In genomic region chrIII:5305725-5306124, ce11 we compare ENCODE assay signal across 5 worm cellular contexts.
TF ChIP-seq lines count a peak whose summit lies in the region.

No protein-coding gene starts in this region.

TF ChIP-seq in whole organism, L1 larva, 84 proteins besides CTCF, POLR2A, EP300 and RAD21 (continues in another document):
- TF ChIP-seq ztf-11 (tag; optimal IDR thresholded peaks at IDR 0.05; lab: Kevin White, UChicago), result peak in 1 of 2 experiments; percentile 3
- 0 out of 2 replicates have a peak, but pooled peaks have one; percentile 44 for TF ChIP-seq mab-9 (GFP tag; IDR thresholded peaks at IDR 0.05; lab: Robert Waterston, UW)
- TF ChIP-seq F16B12.6 (tag; optimal IDR thresholded peaks at IDR 0.05; lab: Kevin White, UChicago), result peak; percentile 22
- TF ChIP-seq ceh-90 (tag; optimal IDR thresholded peaks at IDR 0.05; lab: Kevin White, UChicago), result no peak
- TF ChIP-seq efl-1 (optimal IDR thresholded peaks at IDR 0.05; lab: Kevin White, UChicago), result peak; percentile 31 to 67
- peak; percentile 61 to 96 for TF ChIP-seq efl-1 (GFP tag; optimal IDR thresholded peaks at IDR 0.05 in 1 of 2; lab: Kevin White, UChicago)
- no peak for TF ChIP-seq fkh-4 (tag; optimal IDR thresholded peaks at IDR 0.05; lab: Kevin White, UChicago; ENCODE audit: borderline replicate concordance)
- peak; percentile 56 for TF ChIP-seq unc-130 (tag; optimal IDR thresholded peaks at IDR 0.05; lab: Kevin White, UChicago)
- peak in 2 of 3 experiments; percentile 59 to 69 for TF ChIP-seq dpl-1 (GFP tag; optimal IDR thresholded peaks at IDR 0.05; lab: Kevin White, UChicago)
- TF ChIP-seq zag-1 (tag; optimal IDR thresholded peaks at IDR 0.05; lab: Kevin White, UChicago), result no peak
- TF ChIP-seq mep-1 (tag; optimal IDR thresholded peaks at IDR 0.05; lab: Kevin White, UChicago), result peak; percentile 58
- peak; percentile 66 for TF ChIP-seq swsn-7 (tag; optimal IDR thresholded peaks at IDR 0.05; lab: Kevin White, UChicago)
- peak; percentile 75 for TF ChIP-seq snu-23 (GFP tag; optimal IDR thresholded peaks at IDR 0.05; lab: Kevin White, UChicago)
- TF ChIP-seq snpc-4 (tag; optimal IDR thresholded peaks at IDR 0.05; lab: Kevin White, UChicago), result no peak
- peak; percentile 35 to 69 for TF ChIP-seq lsy-2 (tag; optimal IDR thresholded peaks at IDR 0.05; lab: Kevin White, UChicago)
- TF ChIP-seq zip-4 (GFP tag; optimal IDR thresholded peaks at IDR 0.05; lab: Kevin White, UChicago), result peak; percentile 21
- TF ChIP-seq nhr-20 (tag; optimal IDR thresholded peaks at IDR 0.05; lab: Kevin White, UChicago), result no peak

TF ChIP-seq in whole organism, L3 larva, 47 proteins besides CTCF, POLR2A, EP300 and RAD21:
- TF ChIP-seq egl-27 (tag; optimal IDR thresholded peaks at IDR 0.05; lab: Kevin White, UChicago), result peak; percentile 21
- peak; percentile 40 for TF ChIP-seq nfya-1 (tag; optimal IDR thresholded peaks at IDR 0.05; lab: Kevin White, UChicago; ENCODE audit: insufficient read depth)
- no peak for TF ChIP-seq nhr-77 (tag; optimal IDR thresholded peaks at IDR 0.05; lab: Kevin White, UChicago)
- peak; percentile 27 for TF ChIP-seq elt-2 (tag; optimal IDR thresholded peaks at IDR 0.05; lab: Kevin White, UChicago)
- peak; percentile 81 for TF ChIP-seq nhr-43 (tag; optimal IDR thresholded peaks at IDR 0.05; lab: Kevin White, UChicago; ENCODE audit: poor library complexity, severe bottlenecking)
- peak; percentile 11 for TF ChIP-seq ceh-82 (tag; optimal IDR thresholded peaks at IDR 0.05; lab: Kevin White, UChicago)
- TF ChIP-seq nhr-23 (tag; optimal IDR thresholded peaks at IDR 0.05; lab: Kevin White, UChicago), result peak; percentile 23
- peak; percentile 15 for TF ChIP-seq ztf-4 (tag; optimal IDR thresholded peaks at IDR 0.05; lab: Kevin White, UChicago)
- peak; percentile 23 for TF ChIP-seq skn-1 (tag; optimal IDR thresholded peaks at IDR 0.05; lab: Kevin White, UChicago)
- TF ChIP-seq tbx-2 (tag; optimal IDR thresholded peaks at IDR 0.05; lab: Kevin White, UChicago), result peak; percentile 60
- no peak for TF ChIP-seq unc-62 (GFP tag; optimal IDR thresholded peaks at IDR 0.05; lab: Kevin White, UChicago)
- TF ChIP-seq nhr-12 (tag; optimal IDR thresholded peaks at IDR 0.05; lab: Kevin White, UChicago), result no peak
- peak; percentile 20 for TF ChIP-seq R02D3.7 (tag; optimal IDR thresholded peaks at IDR 0.05; lab: Kevin White, UChicago)
- peak; percentile 63 for TF ChIP-seq lsy-12 (tag; optimal IDR thresholded peaks at IDR 0.05; lab: Kevin White, UChicago)
- peak; percentile 87 for TF ChIP-seq hmg-11 (tag; optimal IDR thresholded peaks at IDR 0.05; lab: Kevin White, UChicago)
- TF ChIP-seq pha-4 (tag; optimal IDR thresholded peaks at IDR 0.05; lab: Kevin White, UChicago), result peak; percentile 88
- no peak for TF ChIP-seq fkh-10 (GFP tag; optimal IDR thresholded peaks at IDR 0.05; lab: Kevin White, UChicago)
- peak; percentile 32 for TF ChIP-seq nhr-25 (tag; optimal IDR thresholded peaks at IDR 0.05; lab: Kevin White, UChicago)
- TF ChIP-seq lin-15B (tag; optimal IDR thresholded peaks at IDR 0.05; lab: Kevin White, UChicago), result peak; percentile 31

TF ChIP-seq in whole organism, early embryonic, 17 proteins besides CTCF, POLR2A, EP300 and RAD21:
- no peak for TF ChIP-seq hmbx-1 (tag; optimal IDR thresholded peaks at IDR 0.05; lab: Kevin White, UChicago)
- TF ChIP-seq ets-7 (tag; optimal IDR thresholded peaks at IDR 0.05; lab: Kevin White, UChicago), result no peak
- TF ChIP-seq tbx-37 (GFP tag; conservative IDR thresholded peaks at IDR 0.05; lab: Robert Waterston, UW), result peak; percentile 72
- 0 out of 2 replicates have a peak, but pooled peaks have one; percentile 54 for TF ChIP-seq sea-1 (GFP tag; conservative IDR thresholded peaks at IDR 0.05; lab: Robert Waterston, UW)
- TF ChIP-seq scrt-1 (GFP tag; IDR thresholded peaks at IDR 0.05; lab: Robert Waterston, UW), result peak; percentile 68; the same call in 1 of the 2 replicates
- peak; percentile 8 for TF ChIP-seq F13C5.2 (tag; optimal IDR thresholded peaks at IDR 0.05; lab: Kevin White, UChicago)
- TF ChIP-seq B0310.2 (tag; optimal IDR thresholded peaks at IDR 0.05; lab: Kevin White, UChicago), result no peak
- TF ChIP-seq flt-1 (GFP tag; IDR thresholded peaks at IDR 0.05; lab: Robert Waterston, UW), result no peak
- TF ChIP-seq hnd-1 (tag; optimal IDR thresholded peaks at IDR 0.05; lab: Kevin White, UChicago), result peak; percentile 44
- no peak for TF ChIP-seq aly-1 (tag; optimal IDR thresholded peaks at IDR 0.05; lab: Kevin White, UChicago)
- no peak; the same call in none of the 2 replicates for TF ChIP-seq tbx-11 (GFP tag; IDR thresholded peaks at IDR 0.05; lab: Robert Waterston, UW)
- peak; percentile 51 for TF ChIP-seq ceh-36 (tag; optimal IDR thresholded peaks at IDR 0.05; lab: Kevin White, UChicago)
- TF ChIP-seq pes-1 (GFP tag; IDR thresholded peaks at IDR 0.05; lab: Robert Waterston, UW), result peak; percentile 81
- no peak for TF ChIP-seq hmg-4 (GFP tag; optimal IDR thresholded peaks at IDR 0.05; lab: Kevin White, UChicago)
- TF ChIP-seq tra-4 (tag; optimal IDR thresholded peaks at IDR 0.05; lab: Kevin White, UChicago), result no peak
- TF ChIP-seq ceh-13 (GFP tag; optimal IDR thresholded peaks at IDR 0.05; lab: Kevin White, UChicago), result peak; percentile 9
- no peak for TF ChIP-seq ama-1 (optimal IDR thresholded peaks at IDR 0.05; lab: Kevin White, UChicago)

TF ChIP-seq in whole organism, midembryonic, 9 proteins besides CTCF, POLR2A, EP300 and RAD21:
- peak; percentile 85 for TF ChIP-seq tab-1 (GFP tag; IDR thresholded peaks at IDR 0.05; lab: Robert Waterston, UW)
- TF ChIP-seq ztf-23 (GFP tag; IDR thresholded peaks at IDR 0.05; lab: Robert Waterston, UW), result peak; percentile 92
- peak; percentile 77; the same call in 1 of the 2 replicates for TF ChIP-seq T22C8.4 (GFP tag; IDR thresholded peaks at IDR 0.05; lab: Robert Waterston, UW)
- TF ChIP-seq cog-1 (tag; optimal IDR thresholded peaks at IDR 0.05; lab: Kevin White, UChicago), result peak; percentile 49
- peak; percentile 77 for TF ChIP-seq ztf-29 (GFP tag; IDR thresholded peaks at IDR 0.05; lab: Robert Waterston, UW)
- no peak for TF ChIP-seq med-1 (GFP tag; optimal IDR thresholded peaks at IDR 0.05; lab: Kevin White, UChicago; ENCODE audit: insufficient read depth)
- peak; percentile 67 for TF ChIP-seq ref-1 (GFP tag; conservative IDR thresholded peaks at IDR 0.05; lab: Robert Waterston, UW)
- TF ChIP-seq flt-1 (GFP tag; IDR thresholded peaks at IDR 0.05; lab: Robert Waterston, UW), result peak; percentile 74
- TF ChIP-seq klf-2 (GFP tag; conservative IDR thresholded peaks at IDR 0.05; lab: Robert Waterston, UW), result peak; percentile 92
TF ChIP-seq in whole organism, midembryonic: peak in this region for 8.

TF ChIP-seq in whole organism, young adult, 124 proteins besides CTCF, POLR2A, EP300 and RAD21 (continues in another document):
- TF ChIP-seq dpff-1 (tag; optimal IDR thresholded peaks at IDR 0.05; lab: Kevin White, UChicago) (no peak), F39B2.1 (GFP tag; IDR thresholded peaks at IDR 0.05; lab: Robert Waterston, UW) (no peak), ztf-28 (GFP tag; IDR thresholded peaks at IDR 0.05; lab: Robert Waterston, UW) (peak; percentile 83; the same call in 1 of the 2 replicates), lir-1 (GFP tag; conservative IDR thresholded peaks at IDR 0.05; lab: Robert Waterston, UW) (0 out of 2 replicates have a peak, but pooled peaks have one; percentile 10), lin-54 (GFP tag; optimal IDR thresholded peaks at IDR 0.05; lab: Kevin White, UChicago) (peak; percentile 74), lag-1 (GFP tag; IDR thresholded peaks at IDR 0.05; lab: Robert Waterston, UW) (peak; percentile 64; the same call in 1 of the 2 replicates), cebp-1 (GFP tag; IDR thresholded peaks at IDR 0.05; lab: Robert Waterston, UW) (peak; percentile 66; the same call in 1 of the 2 replicates), cebp-1 (tag; optimal IDR thresholded peaks at IDR 0.05; lab: Kevin White, UChicago) (peak; percentile 77), nfyb-1 (GFP tag; IDR thresholded peaks at IDR 0.05; lab: Robert Waterston, UW) (peak; percentile 85), ceh-40 (GFP tag; IDR thresholded peaks at IDR 0.05; lab: Robert Waterston, UW) (peak; percentile 91), madf-8 (GFP tag; conservative IDR thresholded peaks at IDR 0.05; lab: Robert Waterston, UW) (peak; percentile 59), dox-1 (GFP tag; IDR thresholded peaks at IDR 0.05; lab: Robert Waterston, UW) (no peak; the same call in 1 of the 2 replicates), pbrm-1 (GFP tag; IDR thresholded peaks at IDR 0.05; lab: Robert Waterston, UW) (peak; percentile 86), ztf-18 (tag; optimal IDR thresholded peaks at IDR 0.05; lab: Kevin White, UChicago) (peak; percentile 80), fkh-3 (tag; optimal IDR thresholded peaks at IDR 0.05; lab: Kevin White, UChicago) (peak; percentile 81), Y53G8AR.9 (GFP tag; conservative IDR thresholded peaks at IDR 0.05; lab: Robert Waterston, UW) (peak; percentile 68; the same call in 1 of the 2 replicates), nhr-90 (tag; optimal IDR thresholded peaks at IDR 0.05; lab: Kevin White, UChicago) (peak; percentile 95), T26A5.8 (tag; optimal IDR thresholded peaks at IDR 0.05; lab: Kevin White, UChicago) (peak; percentile 68), nhr-80 (tag; optimal IDR thresholded peaks at IDR 0.05; lab: Kevin White, UChicago) (peak; percentile 30), F57A8.1 (GFP tag; optimal IDR thresholded peaks at IDR 0.05; lab: Kevin White, UChicago) (peak; percentile 69), madf-10 (tag; optimal IDR thresholded peaks at IDR 0.05; lab: Kevin White, UChicago) (peak; percentile 51), him-1 (tag; optimal IDR thresholded peaks at IDR 0.05; lab: Kevin White, UChicago) (peak; percentile 85), lin-35 (GFP tag; optimal IDR thresholded peaks at IDR 0.05; lab: Kevin White, UChicago) (peak in 1 of 3 experiments; percentile 43), K11D2.4 (GFP tag; IDR thresholded peaks at IDR 0.05; lab: Robert Waterston, UW) (no peak), lsy-27 (tag; optimal IDR thresholded peaks at IDR 0.05; lab: Kevin White, UChicago; ENCODE audit: borderline replicate concordance, insufficient read depth) (no peak), chd-7 (tag; optimal IDR thresholded peaks at IDR 0.05; lab: Kevin White, UChicago) (peak; percentile 74), F37B4.10 (GFP tag; IDR thresholded peaks at IDR 0.05; lab: Robert Waterston, UW) (peak; percentile 88; the same call in 1 of the 2 replicates), atf-7 (tag; optimal IDR thresholded peaks at IDR 0.05; lab: Kevin White, UChicago) (peak; percentile 21), madf-3 (GFP tag; IDR thresholded peaks at IDR 0.05; lab: Robert Waterston, UW) (peak; percentile 83), C17E4.6 (GFP tag; IDR thresholded peaks at IDR 0.05; lab: Robert Waterston, UW) (no peak; the same call in 1 of the 2 replicates), somi-1 (GFP tag; optimal IDR thresholded peaks at IDR 0.05; lab: Kevin White, UChicago) (peak; percentile 76), attf-3 (GFP tag; conservative IDR thresholded peaks at IDR 0.05; lab: Robert Waterston, UW) (peak; percentile 58), Y67H2A.10 (GFP tag; conservative IDR thresholded peaks at IDR 0.05; lab: Robert Waterston, UW) (peak; percentile 60; the same call in 1 of the 2 replicates)

Comparison
In these comparisons a context has a peak if more than half of its experiments do, and no peak if none do; other contexts are left out.
1. Of the 8 proteins assayed by ChIP-seq in both whole organism, young adult and whole organism, L1 larva: peak only in whole organism, young adult: none; only in whole organism, L1 larva: none; in both: ama-1, dpl-1, efl-1, nhr-90 and unc-130; in neither: 1; mixed calls (peak in some experiments, not most) for 2.